Worm (Caenorhabditis elegans): ENCODE results near the gene btb-8.

btb-8 gene

DNA sequence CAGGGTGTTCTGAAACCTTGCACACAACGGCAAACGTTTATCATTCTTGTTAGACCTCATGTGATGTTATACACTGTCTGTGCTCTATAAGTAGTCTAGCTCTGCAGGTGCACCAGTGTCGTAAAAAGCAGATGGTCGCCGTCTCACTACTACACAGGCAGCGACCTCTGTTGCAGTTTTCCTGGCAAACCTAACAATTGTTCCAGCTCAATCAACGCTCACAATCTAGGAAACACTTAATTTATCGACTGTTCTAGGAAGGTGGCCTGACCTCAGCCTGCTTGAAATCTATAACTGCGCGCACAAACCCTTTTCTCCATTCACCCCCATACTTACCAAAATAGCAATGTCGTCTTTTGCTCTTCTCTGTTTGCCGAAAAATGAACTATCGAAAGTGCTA lies 1.7 kb downstream of the btb-8 start, which contains the start of gene fbxb-11:
Gene fbxb-11, plus strand, starts transcription at position 301 of the 400 bp plus-strand sequence.
- no peak for TF ChIP-seq unc-62 (GFP tag; optimal IDR thresholded peaks at IDR 0.05)

DNA sequence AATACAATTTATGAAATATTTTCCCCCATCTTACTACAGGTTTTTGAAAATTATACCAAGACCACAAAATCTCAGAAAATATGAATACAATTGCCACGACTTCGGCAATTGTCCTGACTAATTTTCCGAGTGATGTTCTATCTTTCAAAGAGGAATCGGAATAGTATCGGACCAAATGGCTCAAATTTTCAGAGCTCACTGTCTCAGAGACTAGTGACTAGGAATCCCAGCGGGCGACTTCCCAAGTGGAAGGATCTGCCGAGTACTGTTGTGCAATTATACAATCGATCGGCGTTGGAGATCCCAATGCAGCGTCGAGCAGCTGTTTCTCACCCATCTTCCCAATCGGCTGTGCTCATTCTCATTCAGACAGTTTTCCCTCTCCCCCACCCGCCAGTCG lies 3.2 kb downstream of the btb-8 start, which contains the start of gene F45C12.17:
Gene F45C12.17, plus strand, starts transcription at position 377 of the 400 bp plus-strand sequence.
- TF ChIP-seq unc-62 (GFP tag; optimal IDR thresholded peaks at IDR 0.05), result no peak

DNA sequence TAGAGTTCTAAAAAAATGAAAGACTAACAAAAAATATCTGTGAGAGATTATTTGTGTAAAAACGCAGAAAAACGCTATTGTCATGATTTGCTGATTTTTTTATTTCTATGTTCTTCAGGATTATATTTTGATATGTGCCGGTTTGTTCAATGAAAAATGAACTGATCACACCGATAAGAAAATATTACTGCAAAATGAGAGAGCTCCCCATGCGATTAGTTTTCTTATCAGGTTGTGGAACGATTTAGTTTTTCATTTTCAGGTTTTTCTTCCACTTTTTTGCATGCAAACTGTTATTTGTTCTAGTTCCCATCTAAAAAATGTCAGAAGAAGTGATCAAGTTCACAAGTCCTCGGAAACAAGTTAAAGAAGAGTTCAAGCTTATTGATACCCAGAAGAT lies 5.7 kb downstream of the btb-8 start, which contains the start of gene btb-9:
Gene btb-9, plus strand, starts transcription at position 254 of the 400 bp plus-strand sequence.
- TF ChIP-seq unc-62 (GFP tag; optimal IDR thresholded peaks at IDR 0.05), result no peak

DNA sequence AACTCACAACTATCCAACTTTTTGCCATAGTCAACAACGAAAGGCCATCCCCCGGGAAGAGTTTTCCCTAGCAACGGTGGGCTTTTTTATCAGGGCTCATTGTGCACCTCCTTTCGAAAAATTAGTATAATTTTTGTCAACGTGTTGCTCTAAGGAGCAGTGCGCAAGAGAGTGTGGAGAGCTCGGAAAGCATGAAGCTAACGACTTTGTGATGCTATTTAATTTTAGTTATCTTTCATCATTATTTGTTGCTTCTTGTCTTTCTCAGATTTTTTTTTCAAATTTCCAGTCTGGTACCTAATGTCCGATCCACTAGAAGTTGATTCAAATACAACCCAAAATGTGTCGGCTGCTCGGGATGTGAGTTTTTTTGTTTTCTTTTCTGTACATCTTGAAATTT lies 7.5 kb downstream of the btb-8 start, which contains the start of gene ceh-81:
Gene ceh-81, plus strand, starts transcription at position 301 of the 400 bp plus-strand sequence.
- TF ChIP-seq unc-62 (GFP tag; optimal IDR thresholded peaks at IDR 0.05), result no peak

DNA sequence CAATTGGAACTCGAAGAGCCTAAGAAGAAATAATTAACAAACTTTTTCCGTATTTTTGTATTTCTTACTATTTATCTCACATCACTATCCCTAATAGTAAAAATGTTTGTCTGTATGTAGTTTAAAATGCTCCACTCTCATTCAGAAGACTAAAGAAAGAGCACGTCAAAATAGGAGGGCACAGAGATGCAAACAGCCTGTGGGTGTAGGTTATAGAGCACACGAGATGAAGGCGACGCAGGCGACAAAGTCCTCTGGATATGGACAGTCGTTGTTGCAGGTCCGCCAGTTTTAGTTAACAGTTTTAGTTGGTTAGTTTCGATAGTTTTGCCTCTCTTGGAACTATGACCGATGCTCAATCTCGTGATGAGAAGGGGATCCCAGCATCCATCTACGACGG lies 9.4 kb downstream of the btb-8 start, which contains the start of gene ceh-82:
Gene ceh-82, plus strand, starts transcription at position 301 of the 400 bp plus-strand sequence.
- TF ChIP-seq unc-62 (GFP tag; optimal IDR thresholded peaks at IDR 0.05), result no peak

DNA sequence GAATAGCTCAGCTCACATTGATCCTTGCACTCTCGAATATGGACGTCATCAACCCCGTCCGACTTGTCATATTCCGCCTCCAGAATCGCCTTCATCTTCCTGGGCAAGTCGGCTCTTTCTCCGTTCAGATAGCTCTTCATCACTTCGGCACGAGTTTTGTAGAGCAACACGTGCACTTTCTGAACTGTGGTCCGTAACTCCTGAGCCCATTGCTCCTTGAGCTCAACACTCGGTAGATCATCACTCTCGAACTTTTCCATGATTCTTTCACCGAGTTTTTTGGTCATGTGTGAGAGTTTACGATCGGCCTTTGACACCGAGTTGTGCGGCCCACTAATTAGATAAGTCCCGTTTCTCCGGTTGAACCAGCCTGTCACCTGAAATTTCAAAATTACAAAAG lies 12.6 kb downstream of the btb-8 start:
- no peak for TF ChIP-seq unc-62 (GFP tag; optimal IDR thresholded peaks at IDR 0.05)

DNA sequence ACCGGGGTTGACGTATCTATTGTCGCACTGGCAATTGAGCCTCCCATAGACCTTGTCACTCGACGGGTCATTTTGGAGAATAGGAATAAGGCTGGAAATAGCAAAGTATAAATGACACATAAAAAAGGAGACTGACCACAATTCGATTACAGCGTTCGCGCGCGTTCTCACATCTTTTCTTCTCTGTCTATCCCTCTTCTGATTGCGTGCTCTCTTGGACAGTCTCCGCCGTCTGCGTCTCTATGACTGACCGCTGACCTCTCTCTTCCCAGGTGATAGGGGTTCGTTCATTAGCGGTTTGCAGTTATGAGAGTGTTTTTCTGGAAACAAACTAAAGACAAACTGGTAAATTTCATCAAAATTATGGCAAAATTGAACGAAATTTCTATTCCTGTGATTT lies 13.8 kb downstream of the btb-8 start, which contains the start of gene ceh-83:
Gene ceh-83, minus strand, starts transcription at position 181 of the 400 bp plus-strand sequence.
- TF ChIP-seq unc-62 (GFP tag; optimal IDR thresholded peaks at IDR 0.05), result no peak

DNA sequence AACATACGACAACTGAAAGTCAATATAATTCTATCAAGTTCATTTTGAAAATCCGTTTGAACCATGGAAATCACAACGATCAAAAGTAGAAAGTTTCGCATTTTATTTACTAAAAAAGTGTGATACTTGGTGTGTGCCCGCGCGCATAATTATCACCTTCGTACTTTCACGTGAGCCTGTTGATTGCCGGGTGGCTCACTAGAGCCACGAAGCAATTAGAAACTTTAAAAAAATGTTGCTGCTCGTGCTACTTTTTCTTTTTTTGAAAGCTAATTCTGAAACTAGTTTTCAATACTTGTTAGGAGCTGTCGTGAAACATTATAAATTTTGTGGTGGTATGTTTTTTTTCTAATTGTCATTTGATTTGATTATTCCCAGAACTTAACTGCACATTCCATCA lies 16.3 kb downstream of the btb-8 start, which contains the start of the genes irld-9 and irld-33:
Gene irld-9, minus strand, starts transcription at position 101 of the 400 bp plus-strand sequence.
Gene irld-33, plus strand, starts transcription at position 209 of the 400 bp plus-strand sequence.
- TF ChIP-seq unc-62 (GFP tag; optimal IDR thresholded peaks at IDR 0.05), result no peak

DNA sequence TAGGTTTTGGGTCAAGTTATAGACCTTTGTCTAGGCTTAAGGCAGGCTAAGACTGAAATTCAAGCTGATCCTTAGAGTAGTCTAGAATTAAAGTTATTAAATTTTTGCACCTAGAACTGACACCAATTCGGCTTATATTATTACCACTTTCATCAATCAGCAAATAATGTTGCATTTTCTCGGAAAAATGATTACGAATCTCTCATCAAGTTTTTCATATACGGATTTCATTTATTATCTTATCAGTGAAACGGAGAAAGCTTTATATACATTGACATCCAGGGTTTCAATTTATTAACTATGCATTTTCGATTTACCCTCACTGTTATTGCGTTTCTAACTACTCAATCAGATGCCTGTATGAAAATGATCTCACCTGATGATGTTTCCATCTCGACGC lies 18.7 kb downstream of the btb-8 start, which contains the start of gene K07G6.1:
Gene K07G6.1, plus strand, starts transcription at position 301 of the 400 bp plus-strand sequence.
- TF ChIP-seq unc-62 (GFP tag; optimal IDR thresholded peaks at IDR 0.05), result no peak

DNA sequence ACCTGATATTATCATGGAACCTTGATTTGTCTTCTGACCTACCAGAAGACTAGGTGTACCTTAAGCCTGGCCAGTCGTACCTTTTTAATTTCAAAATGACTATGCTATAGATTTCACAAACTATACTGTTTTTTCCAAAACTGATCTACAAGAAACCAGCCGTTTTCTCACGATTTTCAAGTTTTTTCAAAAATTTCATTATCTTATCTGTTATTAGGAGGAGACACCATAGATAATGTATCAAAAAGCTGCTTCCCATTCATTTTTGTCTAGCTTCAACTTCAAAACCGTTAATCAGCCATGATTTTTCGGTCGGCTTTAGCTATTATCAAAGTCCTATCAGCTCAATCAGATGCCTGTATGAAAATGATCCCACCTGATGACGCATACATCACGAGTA lies 20.0 kb downstream of the btb-8 start, which contains the start of gene F36H5.12:
Gene F36H5.12, plus strand, starts transcription at position 301 of the 400 bp plus-strand sequence.
- no peak for TF ChIP-seq unc-62 (GFP tag; optimal IDR thresholded peaks at IDR 0.05)

DNA sequence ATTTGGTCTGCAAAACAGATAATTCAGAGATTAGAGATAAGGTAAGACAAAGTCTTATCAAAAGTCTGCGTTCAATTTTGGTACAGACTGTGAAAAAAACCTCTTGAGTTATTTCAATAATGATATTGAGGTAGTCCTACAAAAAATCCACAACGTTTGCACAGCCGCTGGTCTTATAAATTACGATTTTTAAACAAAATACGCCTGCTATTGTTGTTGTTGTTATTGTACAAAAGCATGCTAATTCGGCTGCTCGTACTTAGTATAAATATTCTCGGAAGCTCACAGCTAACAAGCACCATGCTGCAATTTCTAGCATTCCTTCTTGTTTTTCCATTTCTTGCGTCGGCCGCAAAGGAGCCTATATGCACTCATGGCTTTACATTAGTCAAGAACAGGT lies 21.6 kb downstream of the btb-8 start, which contains the start of gene clec-19:
Gene clec-19, plus strand, starts transcription at position 301 of the 400 bp plus-strand sequence.
- no peak for TF ChIP-seq unc-62 (GFP tag; optimal IDR thresholded peaks at IDR 0.05)

DNA sequence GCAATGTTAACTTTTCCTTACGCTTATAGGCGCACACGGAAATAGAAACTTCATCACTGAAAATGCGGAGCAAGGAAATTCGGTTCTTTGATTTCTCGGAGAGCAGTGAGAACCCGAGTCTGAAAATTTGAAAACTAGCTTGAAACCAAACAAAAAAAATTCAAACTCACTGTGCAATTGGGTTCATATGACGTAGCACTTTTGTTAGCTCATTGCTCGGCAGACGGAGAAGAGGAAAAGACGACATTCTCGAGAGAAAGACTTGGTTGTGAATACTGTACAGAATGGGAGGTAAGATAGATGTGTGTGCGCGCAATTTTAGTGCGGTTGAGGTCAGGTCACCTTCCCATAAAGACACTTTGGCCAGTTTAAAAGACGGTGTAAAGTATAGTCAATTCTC lies 27.8 kb downstream of the btb-8 start, which contains the start of the genes F36H5.13 and F36H5.8:
Gene F36H5.13, minus strand, starts transcription at position 101 of the 400 bp plus-strand sequence.
Gene F36H5.8, minus strand, starts transcription at position 274 of the 400 bp plus-strand sequence.
- no peak for TF ChIP-seq unc-62 (GFP tag; optimal IDR thresholded peaks at IDR 0.05)

DNA sequence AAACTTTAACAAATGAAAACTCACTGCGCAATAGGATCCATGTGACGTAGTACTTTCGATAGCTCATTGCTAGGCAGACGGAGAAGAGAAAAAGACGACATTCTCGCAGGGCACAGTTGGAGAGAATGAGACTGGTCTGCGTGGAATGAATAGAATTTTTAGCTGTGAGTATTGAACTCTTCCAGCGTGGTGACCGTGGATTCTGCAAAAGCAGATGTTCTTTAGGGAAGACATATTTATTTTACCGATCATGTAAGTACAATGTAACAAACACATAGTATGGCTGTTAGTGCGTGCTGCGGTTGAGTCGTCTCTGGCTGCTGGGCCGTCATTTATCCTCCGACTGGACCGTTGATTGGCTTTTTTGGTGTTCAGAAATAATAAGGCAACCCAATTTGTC lies 30.4 kb downstream of the btb-8 start, which contains the start of gene F36H5.9:
Gene F36H5.9, minus strand, starts transcription at position 101 of the 400 bp plus-strand sequence.
- TF ChIP-seq unc-62 (GFP tag; optimal IDR thresholded peaks at IDR 0.05), result no peak

DNA sequence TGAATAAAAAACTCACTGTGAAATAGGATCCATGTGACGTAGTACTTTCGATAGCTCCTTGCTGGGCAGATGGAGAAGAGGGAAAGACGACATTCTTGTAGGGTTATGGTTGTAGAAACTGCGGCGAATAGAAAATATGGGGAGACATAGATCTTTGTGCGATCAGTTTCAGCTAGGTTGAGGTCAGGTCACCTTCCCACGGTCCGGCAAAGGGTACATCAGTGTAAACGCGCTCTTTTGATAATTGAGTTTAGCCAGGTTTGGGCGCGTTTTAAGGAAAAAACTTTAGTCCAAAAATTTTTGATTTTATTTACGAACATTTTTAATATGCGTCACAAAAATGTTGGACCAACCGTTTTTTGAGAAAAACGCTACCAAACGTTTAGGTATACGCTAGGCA lies 33.5 kb downstream of the btb-8 start, which contains the start of gene F36H5.17:
Gene F36H5.17, minus strand, starts transcription at position 101 of the 400 bp plus-strand sequence.
- no peak for TF ChIP-seq unc-62 (GFP tag; optimal IDR thresholded peaks at IDR 0.05)

DNA sequence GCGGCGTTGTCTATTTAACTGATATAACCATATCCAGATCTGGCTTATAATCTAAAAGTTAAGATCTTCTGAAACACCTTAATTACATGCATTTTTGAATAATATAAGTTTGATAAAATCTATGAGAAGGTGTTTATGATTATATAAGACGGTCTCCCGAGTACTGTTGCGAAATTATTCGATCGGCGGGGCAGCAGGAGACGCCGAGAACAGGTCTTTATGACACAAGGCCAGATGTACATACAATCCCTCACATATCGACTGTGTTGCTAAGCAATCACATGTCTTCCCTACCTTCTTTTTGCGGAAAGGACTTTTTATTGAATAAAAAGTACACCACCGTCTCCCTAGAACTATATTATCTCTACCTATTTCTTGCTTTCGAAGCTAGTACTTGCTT lies 34.0 kb downstream of the btb-8 start, which contains the start of gene fbxb-53:
Gene fbxb-53, plus strand, starts transcription at position 301 of the 400 bp plus-strand sequence.
- no peak for TF ChIP-seq unc-62 (GFP tag; optimal IDR thresholded peaks at IDR 0.05)

DNA sequence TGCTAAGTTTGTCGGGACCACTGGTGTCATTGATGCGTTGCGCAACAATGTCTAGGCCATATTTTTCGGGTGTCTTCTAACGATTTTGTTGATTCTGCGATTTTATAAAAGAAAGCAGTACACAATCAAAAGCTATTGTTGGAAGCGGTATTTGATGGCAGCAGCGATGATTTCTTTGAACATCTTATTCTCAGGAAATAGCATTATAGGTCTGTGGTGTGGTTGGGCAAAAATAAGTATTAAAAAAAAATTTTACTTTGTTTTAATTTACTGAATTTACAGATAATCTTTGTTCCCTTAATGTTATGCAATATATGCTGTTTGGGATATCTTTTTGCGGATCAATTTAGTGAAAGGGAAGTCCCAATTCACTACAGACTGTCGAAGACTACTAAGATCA lies 34.5 kb downstream of the btb-8 start, which contains the start of gene F36H5.10:
Gene F36H5.10, plus strand, starts transcription at position 301 of the 400 bp plus-strand sequence.
- no peak for TF ChIP-seq unc-62 (GFP tag; optimal IDR thresholded peaks at IDR 0.05)

DNA sequence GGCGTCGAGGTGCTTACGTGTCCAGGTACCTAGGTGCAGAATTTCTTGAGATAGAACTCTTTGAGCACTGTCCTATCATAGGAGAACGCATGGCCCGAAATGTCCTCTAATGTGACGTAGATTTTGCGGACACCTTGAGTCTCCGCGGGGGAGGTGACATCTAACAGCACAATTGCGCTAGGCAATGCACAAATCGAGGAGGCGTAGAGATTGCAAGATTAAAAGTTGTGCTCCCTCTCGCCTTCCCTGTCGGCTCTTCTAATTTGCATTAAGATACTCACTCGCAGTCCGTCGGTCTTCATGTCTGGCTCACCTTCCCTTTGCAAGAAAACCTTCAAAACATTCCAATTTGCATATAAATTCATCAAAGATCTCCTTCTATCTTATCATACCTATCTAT lies 37.0 kb downstream of the btb-8 start, which contains the start of gene F36H5.18:
Gene F36H5.18, plus strand, starts transcription at position 301 of the 400 bp plus-strand sequence.
- TF ChIP-seq unc-62 (GFP tag; optimal IDR thresholded peaks at IDR 0.05), result no peak
